Worm (Caenorhabditis elegans) whole organism, L1 larva: ENCODE results near the gene C33H5.13.

Experiments
- C16A3.4 ChIP-seq: fragments of 150-350 bp; optimal IDR thresholded peaks from 2 replicates; lab custom pipeline; 2014; ENCODE audit warnings: missing biosample characterization, missing genetic modification characterization
- F16B12.6 ChIP-seq: fragments of 150-350 bp; optimal IDR thresholded peaks from 2 replicates; lab custom pipeline; 2014; ENCODE audit warnings: missing biosample characterization, missing genetic modification characterization
- aha-1 ChIP-seq: fragments of 150-350 bp; optimal IDR thresholded peaks from 2 replicates; lab custom pipeline; 2014; ENCODE audit warnings: missing biosample characterization, missing genetic modification characterization
- alr-1 ChIP-seq: fragments of 200-800 bp; sonication (Bioruptor generic); optimal IDR thresholded peaks from 2 replicates; lab custom pipeline; 2018; ENCODE audit warnings: borderline replicate concordance, mild to moderate bottlenecking, missing genetic modification characterization, missing compliant biosample characterization
- aly-2 ChIP-seq: fragments of 150-350 bp; optimal IDR thresholded peaks from 2 replicates; lab custom pipeline; 2014; ENCODE audit warnings: missing biosample characterization, missing genetic modification characterization
- blmp-1 ChIP-seq: fragments of 150-350 bp; optimal IDR thresholded peaks from 2 replicates; lab custom pipeline; 2014; ENCODE audit warnings: missing biosample characterization, missing genetic modification characterization
- ceh-82 ChIP-seq, 3 experiments: fragments of 150-350 bp in 1 of 3; sonication (generic microtip) in 2 of 3; optimal IDR thresholded peaks; 2 replicates each; lab custom pipeline; 2014 to 2017; ENCODE audit warnings: missing biosample characterization in 3 of 3, missing genetic modification characterization in 3 of 3
- ces-1 ChIP-seq: fragments of 150-350 bp; optimal IDR thresholded peaks from 2 replicates; lab custom pipeline; 2014; ENCODE audit warnings: missing biosample characterization, missing genetic modification reagents, missing genetic modification characterization
- dpl-1 ChIP-seq, 3 experiments: fragments of 150-350 bp in 2 of 3; sonication (generic microtip) in 1 of 3; optimal IDR thresholded peaks; 2 replicates each; lab custom pipeline; 2014 to 2017; ENCODE audit warnings: missing biosample characterization in 3 of 3, missing genetic modification characterization in 3 of 3, missing genetic modification reagents in 3 of 3
- dsc-1 ChIP-seq: sonication (generic microtip); optimal IDR thresholded peaks from 2 replicates; lab custom pipeline; 2016; ENCODE audit warnings: mild to moderate bottlenecking, missing genetic modification characterization, missing compliant biosample characterization
- efl-1 ChIP-seq, 4 experiments: fragments of 150-350 bp; optimal IDR thresholded peaks in 3 of 4; peaks in 1 of 4; 1 replicate in 1 of 4; 2 replicates in 3 of 4; lab custom pipeline; 2014; ENCODE audit warnings: missing biosample characterization in 2 of 4, missing genetic modification characterization in 2 of 4, missing genetic modification reagents in 2 of 4
- efl-3 ChIP-seq: fragments of 200-800 bp; sonication (Bioruptor generic); optimal IDR thresholded peaks from 2 replicates; lab custom pipeline; 2018; ENCODE audit warnings: mild to moderate bottlenecking, missing genetic modification characterization, missing compliant biosample characterization
- egl-27 ChIP-seq, 2 experiments: fragments of 150-350 bp in 1 of 2; sonication (generic microtip); optimal IDR thresholded peaks; 3 replicates each; lab custom pipeline; 2017 to 2018; ENCODE audit warnings: missing biosample characterization in 2 of 2, missing genetic modification characterization in 2 of 2, missing genetic modification reagents in 2 of 2
- fkh-4 ChIP-seq: sonication (generic microtip); optimal IDR thresholded peaks from 2 replicates; lab custom pipeline; 2016; ENCODE audit warnings: missing compliant biosample characterization, missing genetic modification characterization, borderline replicate concordance
- fos-1 ChIP-seq: fragments of 150-350 bp; optimal IDR thresholded peaks from 2 replicates; lab custom pipeline; 2014; ENCODE audit warnings: missing biosample characterization, missing genetic modification characterization
- hlh-17 ChIP-seq: fragments of 200-800 bp; sonication (Bioruptor generic); optimal IDR thresholded peaks from 2 replicates; lab custom pipeline; 2018; ENCODE audit warnings: missing genetic modification characterization, mild to moderate bottlenecking, missing compliant biosample characterization, moderate library complexity, borderline replicate concordance
- hpl-2 ChIP-seq: fragments of 150-350 bp; optimal IDR thresholded peaks from 2 replicates; lab custom pipeline; 2014; ENCODE audit warnings: missing biosample characterization, missing genetic modification reagents, missing genetic modification characterization
- irx-1 ChIP-seq: sonication (generic microtip); optimal IDR thresholded peaks from 2 replicates; lab custom pipeline; 2016; ENCODE audit warnings: missing genetic modification characterization, missing compliant biosample characterization
- isw-1 ChIP-seq: fragments of 200-800 bp; sonication (Bioruptor generic); IDR thresholded peaks from 2 replicates; pipeline ENCODE4 v1.3.6; 2022; ENCODE audit warnings: missing genetic modification characterization, missing compliant biosample characterization
- lin-39 ChIP-seq: fragments of 150-350 bp; optimal IDR thresholded peaks from 2 replicates; lab custom pipeline; 2014; ENCODE audit warnings: missing biosample characterization, missing genetic modification reagents, missing genetic modification characterization
- lir-3 ChIP-seq: sonication (generic microtip); optimal IDR thresholded peaks from 2 replicates; lab custom pipeline; 2016; ENCODE audit warnings: mild to moderate bottlenecking, missing genetic modification characterization, moderate library complexity, missing compliant biosample characterization; ENCODE audit not compliant: poor library complexity
- lsy-2 ChIP-seq, 2 experiments: fragments of 150-350 bp; optimal IDR thresholded peaks; 2 replicates each; lab custom pipeline; 2014; ENCODE audit warnings: missing biosample characterization in 2 of 2, missing genetic modification characterization in 2 of 2
- mdl-1 ChIP-seq, 2 experiments: fragments of 150-350 bp; optimal IDR thresholded peaks; 2 replicates each; lab custom pipeline; 2014 to 2017; ENCODE audit warnings: missing biosample characterization in 2 of 2, missing genetic modification characterization in 2 of 2, inconsistent platforms in 1 of 2
- mef-2 ChIP-seq: fragments of 150-350 bp; optimal IDR thresholded peaks from 2 replicates; lab custom pipeline; 2014; ENCODE audit warnings: missing biosample characterization, missing genetic modification characterization
- mep-1 ChIP-seq: fragments of 150-350 bp; optimal IDR thresholded peaks from 2 replicates; lab custom pipeline; 2014; ENCODE audit warnings: missing biosample characterization, missing genetic modification characterization
- nhr-11 ChIP-seq: fragments of 150-350 bp; optimal IDR thresholded peaks from 2 replicates; lab custom pipeline; 2014; ENCODE audit warnings: missing biosample characterization, missing genetic modification characterization
- nhr-19 ChIP-seq: fragments of 200-800 bp; sonication (Bioruptor generic); conservative IDR thresholded peaks from 2 replicates; pipeline ENCODE4 v1.3.6; 2022; ENCODE audit warnings: missing genetic modification characterization, missing compliant biosample characterization
- nhr-76 ChIP-seq: sonication (generic microtip); optimal IDR thresholded peaks from 2 replicates; lab custom pipeline; 2017; ENCODE audit warnings: missing biosample characterization, missing genetic modification characterization
- rnt-1 ChIP-seq: sonication (generic microtip); optimal IDR thresholded peaks from 2 replicates; lab custom pipeline; 2016; ENCODE audit warnings: mild to moderate bottlenecking, missing genetic modification characterization, moderate library complexity, missing compliant biosample characterization
- skn-1 ChIP-seq: fragments of 150-350 bp; optimal IDR thresholded peaks from 2 replicates; lab custom pipeline; 2014; ENCODE audit warnings: missing biosample characterization, missing genetic modification characterization
- snpc-4 ChIP-seq: fragments of 150-350 bp; optimal IDR thresholded peaks from 2 replicates; lab custom pipeline; 2014; ENCODE audit warnings: missing biosample characterization, missing genetic modification characterization
- snu-23 ChIP-seq: sonication (generic microtip); optimal IDR thresholded peaks from 2 replicates; lab custom pipeline; 2016; ENCODE audit warnings: missing genetic modification characterization, missing compliant biosample characterization
- sup-37 ChIP-seq: fragments of 200-800 bp; sonication (Bioruptor generic); optimal IDR thresholded peaks from 2 replicates; lab custom pipeline; 2018; ENCODE audit warnings: mild to moderate bottlenecking, missing genetic modification characterization, missing compliant biosample characterization
- swsn-7 ChIP-seq: sonication (generic microtip); optimal IDR thresholded peaks from 2 replicates; lab custom pipeline; 2016; ENCODE audit warnings: missing genetic modification characterization, missing compliant biosample characterization
- tlp-1 ChIP-seq: fragments of 150-350 bp; optimal IDR thresholded peaks from 2 replicates; lab custom pipeline; 2014; ENCODE audit warnings: missing biosample characterization, missing genetic modification characterization
- unc-30 ChIP-seq: sonication (generic microtip); optimal IDR thresholded peaks from 2 replicates; lab custom pipeline; 2017; ENCODE audit warnings: missing biosample characterization, missing genetic modification characterization
- unc-62 ChIP-seq: fragments of 150-350 bp; optimal IDR thresholded peaks from 2 replicates; lab custom pipeline; 2014; ENCODE audit warnings: missing biosample characterization, missing genetic modification reagents, missing genetic modification characterization
- unc-98 ChIP-seq: fragments of 200-800 bp; sonication (Bioruptor generic); IDR thresholded peaks from 2 replicates; pipeline ENCODE4 v1.3.6; 2022; ENCODE audit warnings: missing genetic modification characterization, missing compliant biosample characterization
- xbp-1 ChIP-seq: sonication (generic microtip); optimal IDR thresholded peaks from 2 replicates; lab custom pipeline; 2016; ENCODE audit warnings: missing genetic modification characterization, missing compliant biosample characterization
- zag-1 ChIP-seq: fragments of 150-350 bp; optimal IDR thresholded peaks from 2 replicates; lab custom pipeline; 2014; ENCODE audit warnings: missing biosample characterization, missing genetic modification characterization
- zip-4 ChIP-seq: fragments of 200-800 bp; sonication (Bioruptor generic); optimal IDR thresholded peaks from 2 replicates; lab custom pipeline; 2018; ENCODE audit warnings: mild to moderate bottlenecking, missing genetic modification characterization, moderate library complexity, missing compliant biosample characterization

The C33H5.13 gene

DNA sequence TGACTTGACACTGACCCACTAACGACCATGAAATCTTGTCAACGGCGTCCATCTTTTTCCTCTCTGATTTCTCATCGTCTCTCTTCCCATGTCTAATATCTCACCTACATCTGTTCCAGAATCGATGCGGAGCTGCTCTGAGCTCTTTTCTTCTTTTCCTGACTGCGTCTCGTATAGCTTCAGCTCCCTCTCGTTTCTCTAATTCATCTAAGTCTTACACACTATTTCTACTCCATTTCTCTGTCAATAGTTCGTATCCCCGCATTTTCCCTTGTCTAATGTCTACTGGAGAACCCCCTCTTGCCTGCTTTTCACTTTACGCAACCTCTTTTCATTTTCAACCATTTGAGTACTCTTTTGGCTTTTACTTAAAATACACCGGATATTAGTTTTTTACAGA is 25.8 kb upstream of the C33H5.13 start, which contains the start of gene ric-3 (continued):
- TF ChIP-seq hlh-17 (no peak), egl-27 (tag; optimal IDR thresholded peaks at IDR 0.05; lab: Kevin White, UChicago) (no peak), swsn-7 (tag; lab: Kevin White, UChicago) (peak; percentile 73), rnt-1 (tag; lab: Kevin White, UChicago) (peak; percentile 84), lsy-2 (tag; optimal IDR thresholded peaks at IDR 0.05; lab: Kevin White, UChicago) (peak; percentile 57 to 76), ces-1 (GFP tag; lab: Kevin White, UChicago) (no peak), mef-2 (tag; lab: Kevin White, UChicago) (peak; percentile 22), mdl-1 (tag; optimal IDR thresholded peaks at IDR 0.05; lab: Kevin White, UChicago) (no peak), blmp-1 (tag; lab: Kevin White, UChicago) (peak; percentile 77), dsc-1 (tag; lab: Kevin White, UChicago) (peak; percentile 81), irx-1 (tag; lab: Kevin White, UChicago) (peak; percentile 48), snpc-4 (tag; lab: Kevin White, UChicago) (peak; percentile 23), unc-30 (tag; lab: Kevin White, UChicago) (no peak), xbp-1 (tag; lab: Kevin White, UChicago) (peak; percentile 43), efl-3 (GFP tag; lab: Kevin White, UChicago) (no peak), sup-37 (GFP tag; lab: Kevin White, UChicago) (no peak), hpl-2 (GFP tag; lab: Kevin White, UChicago) (no peak), unc-98 (no peak), aly-2 (tag; lab: Kevin White, UChicago) (peak; percentile 57), nhr-11 (tag; lab: Kevin White, UChicago) (no peak), snu-23 (GFP tag; lab: Kevin White, UChicago) (peak; percentile 78), nhr-76 (tag; lab: Kevin White, UChicago) (no peak), mep-1 (tag; lab: Kevin White, UChicago) (peak; percentile 84), fkh-4 (tag; lab: Kevin White, UChicago) (no peak), fos-1 (tag; lab: Kevin White, UChicago) (peak; percentile 52), aha-1 (tag; lab: Kevin White, UChicago) (no peak), alr-1 (no peak), lin-39 (tag; lab: Kevin White, UChicago) (peak; percentile 17), skn-1 (tag; lab: Kevin White, UChicago) (peak; percentile 19), lir-3 (tag; lab: Kevin White, UChicago) (peak; percentile 31), dpl-1 (GFP tag; optimal IDR thresholded peaks at IDR 0.05; lab: Kevin White, UChicago) (peak; percentile 7 to 41 (median 31)), ceh-82 (tag; optimal IDR thresholded peaks at IDR 0.05; lab: Kevin White, UChicago) (peak; percentile 45 to 63 (median 50)), C16A3.4 (tag; lab: Kevin White, UChicago) (peak; percentile 5), efl-1 (optimal IDR thresholded peaks at IDR 0.05; lab: Kevin White, UChicago) (peak; percentile 68 to 78), efl-1 (GFP tag; optimal IDR thresholded peaks at IDR 0.05 in 1 of 2; lab: Kevin White, UChicago) (peak; percentile 32 to 95), zip-4 (GFP tag; lab: Kevin White, UChicago) (no peak), isw-1 (GFP tag; lab: Robert Waterston, UW) (peak; percentile 56; the same call in 1 of the 2 replicates), tlp-1 (no peak), unc-62 (no peak), F16B12.6 (tag; lab: Kevin White, UChicago) (no peak), nhr-19 (GFP tag; lab: Robert Waterston, UW) (peak; percentile 63), zag-1 (tag; lab: Kevin White, UChicago) (peak; percentile 23)
